Fruit fly (Drosophila melanogaster) whole organism, embryonic: ENCODE data around the gene Plap.
A peak's percentile ranks its signal among the peaks of the same experiment; 100 is the strongest.

Experiments used
- Aef1 ChIP-seq: fragments of 200-800 bp; sonication (Bioruptor generic); IDR thresholded peaks from 3 replicates; pipeline ENCODE4 v1.3.6; 2022; ENCODE audit warnings: missing biosample characterization, missing genetic modification characterization
- BEAF-32 ChIP-seq: fragments of 200-800 bp; sonication (Bioruptor generic); optimal IDR thresholded peaks from 3 replicates; lab custom pipeline; 2017; ENCODE audit warnings: missing biosample characterization, missing genetic modification characterization, mild to moderate bottlenecking, moderate library complexity, missing genetic modification reagents
- BtbVII ChIP-seq: fragments of 200-800 bp; sonication (Bioruptor generic); optimal IDR thresholded peaks from 3 replicates; lab custom pipeline; 2017; ENCODE audit warnings: missing biosample characterization, mild to moderate bottlenecking, missing genetic modification characterization
- CG10267 ChIP-seq: fragments of 200-800 bp; sonication (Bioruptor generic); optimal IDR thresholded peaks from 2 replicates; lab custom pipeline; 2018; ENCODE audit warnings: missing biosample characterization, mild to moderate bottlenecking, missing genetic modification characterization, moderate library complexity
- CG11696 ChIP-seq: fragments of 200-800 bp; sonication (Bioruptor generic); IDR thresholded peaks from 2 replicates; pipeline ENCODE4 v1.3.6; 2022; ENCODE audit warnings: missing biosample characterization, missing genetic modification characterization
- CG11723 ChIP-seq: fragments of 200-800 bp; sonication (Bioruptor generic); optimal IDR thresholded peaks from 2 replicates; lab custom pipeline; 2017; ENCODE audit warnings: missing biosample characterization, mild to moderate bottlenecking, missing genetic modification characterization
- CG13123 ChIP-seq: fragments of 200-800 bp; sonication (Bioruptor generic); optimal IDR thresholded peaks from 2 replicates; lab custom pipeline; 2016; ENCODE audit warnings: missing biosample characterization, missing genetic modification characterization
- CG14441 ChIP-seq: fragments of 200-800 bp; sonication (Bioruptor generic); IDR thresholded peaks from 2 replicates; pipeline ENCODE4 v1.3.6; 2022; ENCODE audit warnings: missing biosample characterization, missing genetic modification characterization
- CG15011 ChIP-seq: fragments of 200-800 bp; sonication (Bioruptor generic); optimal IDR thresholded peaks from 3 replicates; lab custom pipeline; 2018; ENCODE audit warnings: missing biosample characterization, mild to moderate bottlenecking, missing genetic modification characterization
- CG15269 ChIP-seq: fragments of 200-800 bp; sonication (Bioruptor generic); optimal IDR thresholded peaks from 2 replicates; lab custom pipeline; 2018; ENCODE audit warnings: missing biosample characterization, mild to moderate bottlenecking, missing genetic modification characterization, moderate library complexity
- CG1647 ChIP-seq: fragments of 200-800 bp; sonication (Bioruptor generic); optimal IDR thresholded peaks from 3 replicates; lab custom pipeline; 2016; ENCODE audit warnings: missing biosample characterization, missing genetic modification characterization
- CG17328 ChIP-seq: fragments of 200-800 bp; sonication (Bioruptor generic); IDR thresholded peaks from 2 replicates; pipeline ENCODE4 v1.3.6; 2022; ENCODE audit warnings: missing biosample characterization, missing genetic modification characterization
- CG30020 ChIP-seq: fragments of 200-800 bp; optimal IDR thresholded peaks from 2 replicates; lab custom pipeline; 2019; ENCODE audit warnings: missing biosample characterization, mild to moderate bottlenecking, missing genetic modification characterization, moderate library complexity
- CG32772 ChIP-seq: fragments of 200-800 bp; sonication (Bioruptor generic); IDR thresholded peaks from 2 replicates; pipeline ENCODE4 v1.3.6; 2022; ENCODE audit warnings: missing biosample characterization, missing genetic modification characterization
- CG4820 ChIP-seq: fragments of 200-800 bp; sonication (Bioruptor generic); optimal IDR thresholded peaks from 3 replicates; lab custom pipeline; 2016; ENCODE audit warnings: missing biosample characterization, missing genetic modification characterization
- CG6765 ChIP-seq: fragments of 200-800 bp; sonication (Bioruptor generic); optimal IDR thresholded peaks from 3 replicates; lab custom pipeline; 2017; ENCODE audit warnings: missing biosample characterization, mild to moderate bottlenecking, missing genetic modification characterization
- CG7556 ChIP-seq: fragments of 200-800 bp; sonication (Bioruptor generic); optimal IDR thresholded peaks from 2 replicates; lab custom pipeline; 2017; ENCODE audit warnings: missing biosample characterization, mild to moderate bottlenecking, missing genetic modification characterization
- CG8388 ChIP-seq: fragments of 200-800 bp; sonication (Bioruptor generic); optimal IDR thresholded peaks from 2 replicates; lab custom pipeline; 2019; ENCODE audit warnings: missing biosample characterization, mild to moderate bottlenecking, missing genetic modification characterization, moderate library complexity
- CG9437 ChIP-seq: fragments of 200-800 bp; sonication (Bioruptor generic); optimal IDR thresholded peaks from 2 replicates; lab custom pipeline; 2018; ENCODE audit warnings: missing biosample characterization, mild to moderate bottlenecking, missing genetic modification characterization
- CTCF ChIP-seq: fragments of 200-800 bp; sonication (Bioruptor generic); optimal IDR thresholded peaks from 2 replicates; lab custom pipeline; 2017; ENCODE audit warnings: missing biosample characterization, mild to moderate bottlenecking, missing genetic modification characterization, moderate library complexity
- CkIIα-i1 ChIP-seq: fragments of 200-800 bp; sonication (Bioruptor generic); IDR thresholded peaks from 2 replicates; pipeline ENCODE4 v1.3.6; 2022; ENCODE audit warnings: missing biosample characterization, missing genetic modification characterization
- Fer2 ChIP-seq: fragments of 200-800 bp; sonication (Bioruptor generic); optimal IDR thresholded peaks from 2 replicates; lab custom pipeline; 2018; ENCODE audit warnings: missing biosample characterization, mild to moderate bottlenecking, missing genetic modification characterization, moderate library complexity
- GATAe ChIP-seq: fragments of 200-800 bp; sonication (Bioruptor generic); conservative IDR thresholded peaks from 2 replicates; pipeline ENCODE4 v1.3.6; 2022; ENCODE audit warnings: missing biosample characterization, missing genetic modification characterization
- MESR4 ChIP-seq: fragments of 200-800 bp; sonication (Bioruptor generic); optimal IDR thresholded peaks from 2 replicates; lab custom pipeline; 2018; ENCODE audit warnings: missing biosample characterization, mild to moderate bottlenecking, missing genetic modification characterization, moderate library complexity
- Nf-YC ChIP-seq: fragments of 200-800 bp; optimal IDR thresholded peaks from 3 replicates; lab custom pipeline; 2019; ENCODE audit warnings: missing biosample characterization, mild to moderate bottlenecking, missing genetic modification characterization, moderate library complexity
- Rfx ChIP-seq: fragments of 200-800 bp; sonication (Bioruptor generic); IDR thresholded peaks from 2 replicates; pipeline ENCODE4 v1.3.6; 2022; ENCODE audit warnings: missing biosample characterization, missing genetic modification characterization
- bigmax ChIP-seq: fragments of 200-800 bp; sonication (Bioruptor generic); optimal IDR thresholded peaks from 2 replicates; lab custom pipeline; 2018; ENCODE audit warnings: missing biosample characterization, mild to moderate bottlenecking, missing genetic modification characterization
- crp ChIP-seq, 2 experiments: fragments of 200-800 bp; sonication (Bioruptor generic); optimal IDR thresholded peaks; 2 replicates in 1 of 2; 3 replicates in 1 of 2; lab custom pipeline; 2017; ENCODE audit warnings: missing biosample characterization in 2 of 2, missing genetic modification characterization in 2 of 2, mild to moderate bottlenecking in 1 of 2, moderate library complexity in 1 of 2
- dati ChIP-seq: fragments of 200-800 bp; sonication (Bioruptor generic); IDR thresholded peaks from 2 replicates; pipeline ENCODE4 v1.3.6; 2022; ENCODE audit warnings: missing biosample characterization, missing genetic modification characterization
- dpn ChIP-seq, 2 experiments: fragments of 200-800 bp; sonication (Bioruptor generic); optimal IDR thresholded peaks; 3 replicates each; lab custom pipeline; 2016; ENCODE audit warnings: missing biosample characterization in 2 of 2, missing genetic modification characterization in 2 of 2
- emc ChIP-seq: fragments of 200-800 bp; sonication (Bioruptor generic); optimal IDR thresholded peaks from 2 replicates; lab custom pipeline; 2016; ENCODE audit warnings: missing biosample characterization, missing genetic modification characterization
- esg ChIP-seq: fragments of 200-800 bp; sonication (Bioruptor generic); conservative IDR thresholded peaks from 2 replicates; pipeline ENCODE4 v1.3.6; 2022; ENCODE audit warnings: missing biosample characterization, missing genetic modification characterization
- fd64A ChIP-seq: fragments of 200-800 bp; sonication (Bioruptor generic); optimal IDR thresholded peaks from 3 replicates; lab custom pipeline; 2018; ENCODE audit warnings: missing biosample characterization, mild to moderate bottlenecking, missing genetic modification characterization
- fd96Cb ChIP-seq: fragments of 200-800 bp; sonication (Bioruptor generic); optimal IDR thresholded peaks from 2 replicates; lab custom pipeline; 2018; ENCODE audit warnings: missing biosample characterization, mild to moderate bottlenecking, missing genetic modification characterization, moderate library complexity
- grau ChIP-seq: fragments of 200-800 bp; optimal IDR thresholded peaks from 3 replicates; lab custom pipeline; 2019; ENCODE audit warnings: missing biosample characterization, mild to moderate bottlenecking, missing genetic modification characterization, moderate library complexity
- kah ChIP-seq: fragments of 200-800 bp; sonication (Bioruptor generic); optimal IDR thresholded peaks from 2 replicates; lab custom pipeline; 2018; ENCODE audit warnings: missing biosample characterization, mild to moderate bottlenecking, missing genetic modification characterization
- lbe ChIP-seq: fragments of 200-800 bp; sonication (Bioruptor generic); optimal IDR thresholded peaks from 2 replicates; lab custom pipeline; 2016; ENCODE audit warnings: missing biosample characterization, mild to moderate bottlenecking, missing genetic modification characterization
- lov ChIP-seq, 2 experiments: fragments of 200-800 bp in 1 of 2; fragments of >200 bp in 1 of 2; sonication (Bioruptor generic) in 1 of 2; IDR thresholded peaks in 1 of 2; optimal IDR thresholded peaks in 1 of 2; 2 replicates in 1 of 2; 3 replicates in 1 of 2; pipeline versions ENCODE4 v1.3.6 to Lab custom; 2017 to 2022; ENCODE audit warnings: missing biosample characterization in 1 of 2, missing genetic modification characterization in 1 of 2
- nerfin-1 ChIP-seq: fragments of 200-800 bp; sonication (Bioruptor generic); optimal IDR thresholded peaks from 3 replicates; lab custom pipeline; 2019; ENCODE audit warnings: missing biosample characterization, mild to moderate bottlenecking, missing genetic modification characterization, moderate library complexity
- prd ChIP-seq, 3 experiments: fragments of >200 bp in 2 of 3; fragments of 200-800 bp in 1 of 3; sonication (Bioruptor generic) in 1 of 3; optimal IDR thresholded peaks in 2 of 3; IDR thresholded peaks in 1 of 3; 2 replicates in 2 of 3; 3 replicates in 1 of 3; pipeline versions ENCODE4 v1.3.6 to Lab custom; 2017 to 2022; ENCODE audit warnings: missing biosample characterization in 1 of 3, missing genetic modification characterization in 1 of 3
- pzg ChIP-seq: fragments of 200-800 bp; sonication (Bioruptor generic); optimal IDR thresholded peaks from 3 replicates; lab custom pipeline; 2018; ENCODE audit warnings: missing biosample characterization, mild to moderate bottlenecking, missing genetic modification characterization, moderate library complexity
- row ChIP-seq: fragments of 200-800 bp; sonication (Bioruptor generic); IDR thresholded peaks from 3 replicates; pipeline ENCODE4 v1.3.6; 2022; ENCODE audit warnings: missing biosample characterization, missing genetic modification characterization
- slbo ChIP-seq: fragments of 200-800 bp; sonication (Bioruptor generic); IDR thresholded peaks from 2 replicates; pipeline ENCODE4 v1.3.6; 2022; ENCODE audit warnings: missing biosample characterization, missing genetic modification characterization
- stwl ChIP-seq: fragments of 200-800 bp; sonication (Bioruptor generic); optimal IDR thresholded peaks from 3 replicates; lab custom pipeline; 2018; ENCODE audit warnings: missing biosample characterization, mild to moderate bottlenecking, missing genetic modification characterization, moderate library complexity
- tap ChIP-seq: fragments of 200-800 bp; optimal IDR thresholded peaks from 3 replicates; lab custom pipeline; 2019; ENCODE audit warnings: missing biosample characterization, mild to moderate bottlenecking, missing genetic modification characterization, moderate library complexity
- tx ChIP-seq: fragments of 200-800 bp; sonication (Bioruptor generic); optimal IDR thresholded peaks from 2 replicates; lab custom pipeline; 2016; ENCODE audit warnings: missing biosample characterization, missing genetic modification characterization
- zf30C ChIP-seq: fragments of 200-800 bp; sonication (Bioruptor generic); optimal IDR thresholded peaks from 3 replicates; lab custom pipeline; 2018; ENCODE audit warnings: missing biosample characterization, mild to moderate bottlenecking, missing genetic modification characterization

Plap gene

DNA sequence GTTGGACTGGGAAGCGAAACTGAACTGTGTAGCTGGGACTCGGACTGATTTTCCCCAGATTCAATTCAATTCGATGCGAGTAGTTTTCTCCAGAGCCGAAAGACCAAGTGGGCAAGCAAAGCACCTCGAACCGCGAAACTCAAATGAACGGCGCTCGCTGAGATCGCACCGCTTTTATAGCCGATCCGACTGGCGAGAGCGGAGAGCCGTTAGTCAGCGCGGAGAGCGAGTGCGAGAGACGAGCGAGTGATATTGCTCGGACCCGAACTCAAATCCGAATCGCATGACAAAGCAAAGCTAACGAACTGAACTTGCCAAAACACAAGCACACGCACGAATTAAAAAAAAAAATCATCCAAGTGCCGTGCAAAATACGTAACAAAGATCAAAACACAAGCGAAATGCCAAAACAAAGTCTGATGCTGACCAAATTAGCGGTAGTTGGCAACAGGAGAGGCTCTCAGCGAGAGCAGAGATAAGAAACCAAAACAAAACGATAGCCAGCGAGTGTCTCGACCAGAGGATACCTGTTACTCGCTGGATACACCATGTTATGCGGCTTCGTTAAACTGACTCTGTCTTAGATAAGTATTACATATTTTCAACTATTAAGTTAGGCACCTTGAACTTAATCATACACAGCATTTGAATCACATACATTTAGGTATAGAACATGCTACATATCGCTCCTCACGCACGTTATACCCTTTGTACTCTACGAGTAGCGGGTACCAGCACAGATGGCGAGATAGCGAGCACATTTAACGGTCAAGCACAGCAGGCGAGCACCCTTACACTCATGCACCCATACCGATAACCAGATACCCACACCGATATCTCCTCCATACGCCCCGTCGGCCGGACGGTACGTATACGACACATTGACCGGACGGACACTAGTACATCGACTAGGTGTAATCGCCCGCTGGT lies 51.0 kb downstream of the Plap start (continued):
- peak; percentile 59 for TF ChIP-seq tx (GFP tag; lab: Kevin White, UChicago)
- TF ChIP-seq BtbVII: peak; percentile 77
- no peak for TF ChIP-seq bigmax
- no peak for TF ChIP-seq pzg (GFP tag; lab: Kevin White, UChicago)
- TF ChIP-seq stwl (tag; lab: Kevin White, UChicago): peak; percentile 4
- peak; percentile 55 for TF ChIP-seq CG11696 (GFP tag; lab: Robert Waterston, UW)
- TF ChIP-seq CG7556: peak; percentile 74
- no peak for TF ChIP-seq CG11723 (GFP tag; lab: Kevin White, UChicago)
- no peak for TF ChIP-seq MESR4 (GFP tag; lab: Kevin White, UChicago)
- no peak for TF ChIP-seq CTCF
- peak; percentile 61 for TF ChIP-seq CG4820 (GFP tag; lab: Kevin White, UChicago)
- peak; percentile 28; the same call in 1 of the 2 replicates for TF ChIP-seq dati
- TF ChIP-seq crp (GFP tag; optimal IDR thresholded peaks at IDR 0.05; lab: Kevin White, UChicago): peak in 1 of 2 experiments; percentile 14
- TF ChIP-seq zf30C (GFP tag; lab: Kevin White, UChicago): no peak
- peak; percentile 62 for TF ChIP-seq CG17328 (GFP tag; lab: Robert Waterston, UW)
- peak; percentile 55 for TF ChIP-seq CG8388 (GFP tag; lab: Kevin White, UChicago)
- no peak for TF ChIP-seq fd64A (GFP tag; lab: Kevin White, UChicago)
- peak; percentile 50 for TF ChIP-seq CG15011
- peak; percentile 38 for TF ChIP-seq tap
- peak; percentile 76 for TF ChIP-seq CG15269 (tag; lab: Kevin White, UChicago)
- TF ChIP-seq CkIIα-i1 (GFP tag; lab: Robert Waterston, UW): peak; percentile 23; the same call in 1 of the 2 replicates
- TF ChIP-seq Nf-YC (tag; lab: Kevin White, UChicago): peak; percentile 6
- peak; percentile 52 for TF ChIP-seq lbe (GFP tag; lab: Kevin White, UChicago)
- TF ChIP-seq CG14441 (GFP tag; lab: Robert Waterston, UW): peak; percentile 84
- TF ChIP-seq nerfin-1 (tag; lab: Kevin White, UChicago): no peak
- peak; percentile 3 for TF ChIP-seq kah (GFP tag; lab: Kevin White, UChicago)
- TF ChIP-seq slbo (GFP tag; lab: Robert Waterston, UW): peak; percentile 86
- TF ChIP-seq CG6765: peak; percentile 45
- TF ChIP-seq Aef1 (GFP tag; lab: Robert Waterston, UW): peak; percentile 69
- peak; percentile 84 for TF ChIP-seq Rfx (GFP tag; lab: Robert Waterston, UW)
- peak; percentile 31 for TF ChIP-seq lov (optimal IDR thresholded peaks at IDR 0.05; lab: Kevin White, UChicago)
- 0 out of 3 replicates have a peak, but pooled peaks have one; percentile 13 for TF ChIP-seq lov (GFP tag; IDR thresholded peaks at IDR 0.05; lab: Robert Waterston, UW)
- TF ChIP-seq fd96Cb: peak; percentile 63
- no peak for TF ChIP-seq BEAF-32
- peak; percentile 85 for TF ChIP-seq GATAe (GFP tag; lab: Robert Waterston, UW)
- no peak for TF ChIP-seq emc (GFP tag; lab: Kevin White, UChicago)
- peak; percentile 59 for TF ChIP-seq CG1647 (GFP tag; lab: Kevin White, UChicago)
- peak; percentile 78 for TF ChIP-seq grau
- TF ChIP-seq esg (GFP tag; lab: Robert Waterston, UW): peak; percentile 59
- no peak for TF ChIP-seq CG30020 (tag; lab: Kevin White, UChicago)
- TF ChIP-seq CG13123 (GFP tag; lab: Kevin White, UChicago): peak; percentile 25
- TF ChIP-seq Fer2 (tag; lab: Kevin White, UChicago): no peak
- peak; percentile 55 to 78 for TF ChIP-seq dpn (GFP tag; optimal IDR thresholded peaks at IDR 0.05; lab: Kevin White, UChicago)
- no peak for TF ChIP-seq prd (optimal IDR thresholded peaks at IDR 0.05; lab: Kevin White, UChicago)
- TF ChIP-seq prd (GFP tag; IDR thresholded peaks at IDR 0.05; lab: Robert Waterston, UW): peak; percentile 88
- TF ChIP-seq CG9437: peak; percentile 55
- peak; percentile 76 for TF ChIP-seq CG32772 (GFP tag; lab: Robert Waterston, UW)
- peak; percentile 29 for TF ChIP-seq CG10267
- peak; percentile 98 for TF ChIP-seq row
